Fruit fly (Drosophila melanogaster): Measurements from ENCODE around the gene CG4962.

Gene CG4962

dm6 chr3L:16323372-16323771, 28.0 kb upstream of the CG4962 start, which contains the start of gene CG13059:
Gene CG13059 (plus strand): TSS chr3L:16323672.
- no peak for TF ChIP-seq CG17806 (tag; optimal IDR thresholded peaks at IDR 0.05)
- TF ChIP-seq rn (GFP tag; IDR thresholded peaks at IDR 0.05), result no peak
- no peak for TF ChIP-seq D1 (tag; optimal IDR thresholded peaks at IDR 0.05)
- TF ChIP-seq CG12605 (GFP tag; IDR thresholded peaks at IDR 0.05), result no peak
- TF ChIP-seq CG13204 (GFP tag; optimal IDR thresholded peaks at IDR 0.05), result no peak
- no peak for TF ChIP-seq CG9948 (tag; optimal IDR thresholded peaks at IDR 0.05)
- TF ChIP-seq fd96Ca (GFP tag; IDR thresholded peaks at IDR 0.05), result no peak
- no peak for TF ChIP-seq Pif1B (GFP tag; optimal IDR thresholded peaks at IDR 0.05)
- no peak for TF ChIP-seq CG10348 (GFP tag; IDR thresholded peaks at IDR 0.05)
- no peak for TF ChIP-seq Pif1A (GFP tag; optimal IDR thresholded peaks at IDR 0.05)
- no peak for TF ChIP-seq CG8301 (tag; optimal IDR thresholded peaks at IDR 0.05)
- TF ChIP-seq CG32121 (GFP tag; IDR thresholded peaks at IDR 0.05), result no peak
- no peak for TF ChIP-seq CG14655 (GFP tag; optimal IDR thresholded peaks at IDR 0.05)
- TF ChIP-seq CG15710 (tag; optimal IDR thresholded peaks at IDR 0.05), result no peak
- no peak for TF ChIP-seq CG8159 (tag; optimal IDR thresholded peaks at IDR 0.05)
- TF ChIP-seq Ets98B (GFP tag; IDR thresholded peaks at IDR 0.05), result no peak
- no peak for TF ChIP-seq CG34367 (tag; optimal IDR thresholded peaks at IDR 0.05)
- TF ChIP-seq EcR (GFP tag; optimal IDR thresholded peaks at IDR 0.05), result no peak

dm6 chr3L:16321172-16321571, 25.8 kb upstream of the CG4962 start, which contains the start of gene CG42718:
Gene CG42718 (minus strand): TSS chr3L:16321272.
- TF ChIP-seq CG15710 (tag; optimal IDR thresholded peaks at IDR 0.05), result no peak
- no peak for TF ChIP-seq EcR (GFP tag; optimal IDR thresholded peaks at IDR 0.05)
- no peak for TF ChIP-seq rn (GFP tag; IDR thresholded peaks at IDR 0.05)
- TF ChIP-seq CG12605 (GFP tag; IDR thresholded peaks at IDR 0.05), result no peak
- no peak for TF ChIP-seq CG32121 (GFP tag; IDR thresholded peaks at IDR 0.05)
- TF ChIP-seq CG13204 (GFP tag; optimal IDR thresholded peaks at IDR 0.05), result no peak
- no peak for TF ChIP-seq Pif1A (GFP tag; optimal IDR thresholded peaks at IDR 0.05)
- no peak for TF ChIP-seq D1 (tag; optimal IDR thresholded peaks at IDR 0.05)
- TF ChIP-seq CG10348 (GFP tag; IDR thresholded peaks at IDR 0.05), result no peak
- no peak for TF ChIP-seq CG9948 (tag; optimal IDR thresholded peaks at IDR 0.05)
- TF ChIP-seq CG8159 (tag; optimal IDR thresholded peaks at IDR 0.05), result no peak
- TF ChIP-seq CG34367 (tag; optimal IDR thresholded peaks at IDR 0.05), result no peak
- TF ChIP-seq CG8301 (tag; optimal IDR thresholded peaks at IDR 0.05), result no peak
- no peak for TF ChIP-seq CG17806 (tag; optimal IDR thresholded peaks at IDR 0.05)
- no peak for TF ChIP-seq fd96Ca (GFP tag; IDR thresholded peaks at IDR 0.05)
- TF ChIP-seq Snoo (tag; optimal IDR thresholded peaks at IDR 0.05), result no peak
- no peak for TF ChIP-seq gl (tag; optimal IDR thresholded peaks at IDR 0.05)
- no peak for TF ChIP-seq CG4496 (GFP tag; IDR thresholded peaks at IDR 0.05)
- no peak for TF ChIP-seq Ets98B (GFP tag; IDR thresholded peaks at IDR 0.05)
- TF ChIP-seq Pif1B (GFP tag; optimal IDR thresholded peaks at IDR 0.05), result no peak

- TF ChIP-seq CG8159 (tag; optimal IDR thresholded peaks at IDR 0.05) (no peak), Pif1A (GFP tag; optimal IDR thresholded peaks at IDR 0.05) (no peak), CG17806 (tag; optimal IDR thresholded peaks at IDR 0.05) (no peak), Ets98B (GFP tag; IDR thresholded peaks at IDR 0.05) (no peak), CG8301 (tag; optimal IDR thresholded peaks at IDR 0.05) (no peak), CG4496 (GFP tag; IDR thresholded peaks at IDR 0.05) (no peak), gl (tag; optimal IDR thresholded peaks at IDR 0.05) (no peak), D1 (tag; optimal IDR thresholded peaks at IDR 0.05) (no peak)
Observed at dm6 chr3L:16319399-16319906, 24.1 kb upstream of the CG4962 start, which contains the start of the genes CG13041 and CG13060. Gene CG13041 (minus strand): TSS chr3L:16319526. Gene CG13060 (plus strand): TSS chr3L:16319856.

- no peak for TF ChIP-seq CG4496 (GFP tag; IDR thresholded peaks at IDR 0.05)
- TF ChIP-seq Pif1B (GFP tag; optimal IDR thresholded peaks at IDR 0.05), result no peak
- TF ChIP-seq CG14655 (GFP tag; optimal IDR thresholded peaks at IDR 0.05), result no peak
- TF ChIP-seq CG13204 (GFP tag; optimal IDR thresholded peaks at IDR 0.05), result no peak
- no peak for TF ChIP-seq D1 (tag; optimal IDR thresholded peaks at IDR 0.05)
- TF ChIP-seq Ets98B (GFP tag; IDR thresholded peaks at IDR 0.05), result no peak
- TF ChIP-seq CG15710 (tag; optimal IDR thresholded peaks at IDR 0.05), result no peak
- TF ChIP-seq CG9948 (tag; optimal IDR thresholded peaks at IDR 0.05), result no peak
- no peak for TF ChIP-seq Pif1A (GFP tag; optimal IDR thresholded peaks at IDR 0.05)
- TF ChIP-seq fd96Ca (GFP tag; IDR thresholded peaks at IDR 0.05), result no peak
- no peak for TF ChIP-seq CG12605 (GFP tag; IDR thresholded peaks at IDR 0.05)
- no peak for TF ChIP-seq CG32121 (GFP tag; IDR thresholded peaks at IDR 0.05)
- no peak for TF ChIP-seq CG17806 (tag; optimal IDR thresholded peaks at IDR 0.05)
- no peak for TF ChIP-seq EcR (GFP tag; optimal IDR thresholded peaks at IDR 0.05)
- TF ChIP-seq CG8159 (tag; optimal IDR thresholded peaks at IDR 0.05), result no peak
- no peak for TF ChIP-seq CG8301 (tag; optimal IDR thresholded peaks at IDR 0.05)
- no peak for TF ChIP-seq rn (GFP tag; IDR thresholded peaks at IDR 0.05)
- no peak for TF ChIP-seq gl (tag; optimal IDR thresholded peaks at IDR 0.05)
Observed at dm6 chr3L:16317724-16318123, 22.4 kb upstream of the CG4962 start, which contains the start of gene Nplp3. Gene Nplp3 (plus strand): TSS chr3L:16318024.

dm6 chr3L:16313985-16314384, 18.6 kb upstream of the CG4962 start, which contains the start of gene CG13062:
Gene CG13062 (plus strand): TSS chr3L:16314285.
- TF ChIP-seq CG32121 (GFP tag; IDR thresholded peaks at IDR 0.05), result 0 out of 2 replicates have a peak, but pooled peaks have one; percentile 21
- no peak for TF ChIP-seq Pif1A (GFP tag; optimal IDR thresholded peaks at IDR 0.05)

- peak; percentile 78 for TF ChIP-seq CG14655 (GFP tag; optimal IDR thresholded peaks at IDR 0.05)
- no peak for TF ChIP-seq CG13204 (GFP tag; optimal IDR thresholded peaks at IDR 0.05)
- peak; percentile 51 for TF ChIP-seq CG10348 (GFP tag; IDR thresholded peaks at IDR 0.05)
- TF ChIP-seq Pif1A (GFP tag; optimal IDR thresholded peaks at IDR 0.05), result peak; percentile 13
- peak; percentile 86 for TF ChIP-seq CG4496 (GFP tag; IDR thresholded peaks at IDR 0.05)
- TF ChIP-seq CG12605 (GFP tag; IDR thresholded peaks at IDR 0.05), result no peak
- no peak for TF ChIP-seq EcR (GFP tag; optimal IDR thresholded peaks at IDR 0.05)
- peak; percentile 48; the same call in 1 of the 2 replicates for TF ChIP-seq CG32121 (GFP tag; IDR thresholded peaks at IDR 0.05)
- TF ChIP-seq CG15710 (tag; optimal IDR thresholded peaks at IDR 0.05), result no peak
- TF ChIP-seq gl (tag; optimal IDR thresholded peaks at IDR 0.05), result no peak
- TF ChIP-seq CG8301 (tag; optimal IDR thresholded peaks at IDR 0.05), result peak; percentile 74
- no peak for TF ChIP-seq CG8159 (tag; optimal IDR thresholded peaks at IDR 0.05)
- TF ChIP-seq CG9948 (tag; optimal IDR thresholded peaks at IDR 0.05), result no peak
- peak; percentile 84 for TF ChIP-seq Ets98B (GFP tag; IDR thresholded peaks at IDR 0.05)
- TF ChIP-seq CG17806 (tag; optimal IDR thresholded peaks at IDR 0.05), result peak; percentile 9
- no peak for TF ChIP-seq Snoo (tag; optimal IDR thresholded peaks at IDR 0.05)
- peak; percentile 42; the same call in 1 of the 2 replicates for TF ChIP-seq rn (GFP tag; IDR thresholded peaks at IDR 0.05)
- TF ChIP-seq Pif1B (GFP tag; optimal IDR thresholded peaks at IDR 0.05), result no peak
- TF ChIP-seq fd96Ca (GFP tag; IDR thresholded peaks at IDR 0.05), result peak; percentile 89
- TF ChIP-seq CG34367 (tag; optimal IDR thresholded peaks at IDR 0.05), result no peak
- no peak for TF ChIP-seq D1 (tag; optimal IDR thresholded peaks at IDR 0.05)
Observed at dm6 chr3L:16309972-16310371, 14.6 kb upstream of the CG4962 start.
